Fruit fly (Drosophila melanogaster) whole organism, embryonic: Measurements from ENCODE around the gene Vdup1.

Source experiments
- B-H1 ChIP-seq: fragments of 200-800 bp; sonication (Bioruptor generic); IDR thresholded peaks from 3 replicates; pipeline ENCODE4 v1.3.6; 2022; ENCODE audit warnings: missing biosample characterization, missing genetic modification characterization
- CG10209 ChIP-seq: fragments of 200-800 bp; sonication (Bioruptor generic); optimal IDR thresholded peaks from 3 replicates; lab custom pipeline; 2017; ENCODE audit warnings: missing biosample characterization, mild to moderate bottlenecking, missing genetic modification characterization, missing genetic modification reagents
- CG10959 ChIP-seq: fragments of 200-800 bp; sonication (Bioruptor generic); IDR thresholded peaks from 2 replicates; pipeline ENCODE4 v1.3.6; 2022; ENCODE audit warnings: missing biosample characterization, missing genetic modification characterization
- CG12155 ChIP-seq: fragments of 200-800 bp; sonication (Bioruptor generic); optimal IDR thresholded peaks from 3 replicates; lab custom pipeline; 2016; ENCODE audit warnings: missing biosample characterization, missing genetic modification characterization
- CG13123 ChIP-seq: fragments of 200-800 bp; sonication (Bioruptor generic); optimal IDR thresholded peaks from 2 replicates; lab custom pipeline; 2016; ENCODE audit warnings: missing biosample characterization, missing genetic modification characterization
- CG13424 ChIP-seq: fragments of 200-800 bp; sonication (Bioruptor generic); optimal IDR thresholded peaks from 2 replicates; lab custom pipeline; 2019; ENCODE audit warnings: missing biosample characterization, mild to moderate bottlenecking, missing genetic modification characterization, moderate library complexity
- CG15479 ChIP-seq: fragments of 200-800 bp; sonication (Bioruptor generic); optimal IDR thresholded peaks from 3 replicates; lab custom pipeline; 2019; ENCODE audit warnings: missing biosample characterization, mild to moderate bottlenecking, missing genetic modification characterization, moderate library complexity
- CG15696 ChIP-seq: fragments of 200-800 bp; sonication (Bioruptor generic); optimal IDR thresholded peaks from 2 replicates; lab custom pipeline; 2019; ENCODE audit warnings: missing biosample characterization, mild to moderate bottlenecking, missing genetic modification characterization, moderate library complexity
- CG1602 ChIP-seq: fragments of 200-800 bp; sonication (Bioruptor generic); optimal IDR thresholded peaks from 3 replicates; lab custom pipeline; 2016; ENCODE audit warnings: missing biosample characterization, missing genetic modification characterization
- CG17328 ChIP-seq: fragments of 200-800 bp; sonication (Bioruptor generic); IDR thresholded peaks from 2 replicates; pipeline ENCODE4 v1.3.6; 2022; ENCODE audit warnings: missing biosample characterization, missing genetic modification characterization
- CG2129 ChIP-seq: fragments of 200-800 bp; sonication (Bioruptor generic); IDR thresholded peaks from 2 replicates; pipeline ENCODE4 v1.3.6; 2022; ENCODE audit warnings: missing biosample characterization, missing genetic modification characterization; ENCODE audit not compliant: partially characterized antibody
- CG31224 ChIP-seq: fragments of 200-800 bp; sonication (Bioruptor generic); IDR thresholded peaks from 2 replicates; pipeline ENCODE4 v1.3.6; 2022; ENCODE audit warnings: missing biosample characterization, missing genetic modification characterization
- CG31365 ChIP-seq: fragments of 200-800 bp; sonication (Bioruptor generic); optimal IDR thresholded peaks from 2 replicates; lab custom pipeline; 2018; ENCODE audit warnings: missing biosample characterization, mild to moderate bottlenecking, missing genetic modification characterization
- CG3163 ChIP-seq: fragments of 200-800 bp; sonication (Bioruptor generic); optimal IDR thresholded peaks from 3 replicates; lab custom pipeline; 2016; ENCODE audit warnings: missing biosample characterization, missing genetic modification characterization
- CG3407 ChIP-seq: fragments of 200-800 bp; sonication (Bioruptor generic); optimal IDR thresholded peaks from 2 replicates; lab custom pipeline; 2018; ENCODE audit warnings: missing biosample characterization, mild to moderate bottlenecking, missing genetic modification characterization
- CG6175 ChIP-seq: fragments of 200-800 bp; sonication (Bioruptor generic); IDR thresholded peaks from 3 replicates; pipeline ENCODE4 v1.3.6; 2022; ENCODE audit warnings: missing biosample characterization, missing genetic modification characterization
- CG6654 ChIP-seq: fragments of 200-800 bp; sonication (Bioruptor generic); optimal IDR thresholded peaks from 2 replicates; lab custom pipeline; 2017; ENCODE audit warnings: missing biosample characterization, mild to moderate bottlenecking, missing genetic modification characterization
- CG7357 ChIP-seq: fragments of 200-800 bp; sonication (Bioruptor generic); IDR thresholded peaks from 3 replicates; pipeline ENCODE4 v1.3.6; 2022; ENCODE audit warnings: missing biosample characterization, missing genetic modification characterization
- CG8944 ChIP-seq: fragments of 200-800 bp; sonication (Bioruptor generic); optimal IDR thresholded peaks from 3 replicates; lab custom pipeline; 2016; ENCODE audit warnings: missing biosample characterization, missing genetic modification characterization
- CG9932 ChIP-seq: fragments of 200-800 bp; sonication (Bioruptor generic); IDR thresholded peaks from 2 replicates; pipeline ENCODE4 v1.3.6; 2022; ENCODE audit warnings: missing biosample characterization, missing genetic modification characterization
- Camta ChIP-seq: fragments of 200-800 bp; sonication (Bioruptor generic); optimal IDR thresholded peaks from 2 replicates; lab custom pipeline; 2016; ENCODE audit warnings: missing biosample characterization, missing genetic modification characterization
- CoRest ChIP-seq: fragments of 200-800 bp; sonication (Bioruptor generic); optimal IDR thresholded peaks from 3 replicates; lab custom pipeline; 2018; ENCODE audit warnings: missing biosample characterization, mild to moderate bottlenecking, missing genetic modification characterization, moderate library complexity
- Doc3 ChIP-seq: fragments of 200-800 bp; sonication (Bioruptor generic); IDR thresholded peaks from 3 replicates; pipeline ENCODE4 v1.3.6; 2022; ENCODE audit warnings: missing biosample characterization, missing genetic modification characterization; ENCODE audit not compliant: partially characterized antibody
- E2f2 ChIP-seq: fragments of 200-800 bp; sonication (Bioruptor generic); IDR thresholded peaks from 2 replicates; pipeline ENCODE4 v1.3.6; 2022; ENCODE audit warnings: missing biosample characterization, missing genetic modification characterization
- H2.0 ChIP-seq: fragments of 200-800 bp; sonication (Bioruptor generic); IDR thresholded peaks from 2 replicates; pipeline ENCODE4 v1.3.6; 2022; ENCODE audit warnings: missing biosample characterization, missing genetic modification characterization
- Lpt ChIP-seq: fragments of >200 bp; optimal IDR thresholded peaks from 2 replicates; lab custom pipeline; 2018; ENCODE audit warnings: missing biosample characterization, missing genetic modification characterization
- Med ChIP-seq: fragments of 200-800 bp; sonication (Bioruptor generic); peaks from one replicate; lab custom pipeline; 2016; ENCODE audit warnings: missing biosample characterization, missing genetic modification characterization, mild to moderate bottlenecking, inconsistent platforms, moderate library complexity
- NFAT ChIP-seq: fragments of 200-800 bp; sonication (Bioruptor generic); IDR thresholded peaks from 2 replicates; pipeline ENCODE4 v1.3.6; 2022; ENCODE audit warnings: missing biosample characterization, missing genetic modification characterization
- Poxn ChIP-seq: fragments of 200-800 bp; sonication (Bioruptor generic); IDR thresholded peaks from 2 replicates; pipeline ENCODE4 v1.3.6; 2022; ENCODE audit warnings: missing biosample characterization, missing genetic modification characterization
- YL-1 ChIP-seq: fragments of 200-800 bp; sonication (Bioruptor generic); optimal IDR thresholded peaks from 3 replicates; lab custom pipeline; 2017; ENCODE audit warnings: missing biosample characterization, mild to moderate bottlenecking, missing genetic modification characterization
- amos ChIP-seq: fragments of 200-800 bp; sonication (Bioruptor generic); IDR thresholded peaks from 2 replicates; pipeline ENCODE4 v1.3.6; 2022; ENCODE audit warnings: missing biosample characterization, missing genetic modification characterization; ENCODE audit not compliant: partially characterized antibody
- br ChIP-seq: fragments of >200 bp; optimal IDR thresholded peaks from 2 replicates; lab custom pipeline; 2017
- cato ChIP-seq: fragments of 200-800 bp; sonication (Bioruptor generic); optimal IDR thresholded peaks from 2 replicates; lab custom pipeline; 2016; ENCODE audit warnings: missing biosample characterization, missing genetic modification characterization, borderline replicate concordance
- crp ChIP-seq, 2 experiments: fragments of 200-800 bp; sonication (Bioruptor generic); optimal IDR thresholded peaks; 2 replicates in 1 of 2; 3 replicates in 1 of 2; lab custom pipeline; 2017; ENCODE audit warnings: missing biosample characterization in 2 of 2, missing genetic modification characterization in 2 of 2, mild to moderate bottlenecking in 1 of 2, moderate library complexity in 1 of 2
- da ChIP-seq: fragments of 200-800 bp; sonication (Bioruptor generic); optimal IDR thresholded peaks from 2 replicates; lab custom pipeline; 2016; ENCODE audit warnings: missing biosample characterization, missing genetic modification characterization
- danr ChIP-seq: fragments of 200-800 bp; sonication (Bioruptor generic); IDR thresholded peaks from 2 replicates; pipeline ENCODE4 v1.3.6; 2022; ENCODE audit warnings: missing biosample characterization, missing genetic modification characterization
- emc ChIP-seq: fragments of 200-800 bp; sonication (Bioruptor generic); optimal IDR thresholded peaks from 2 replicates; lab custom pipeline; 2016; ENCODE audit warnings: missing biosample characterization, missing genetic modification characterization
- ems ChIP-seq: fragments of 200-800 bp; sonication (Bioruptor generic); optimal IDR thresholded peaks from 3 replicates; lab custom pipeline; 2016; ENCODE audit warnings: missing biosample characterization, missing genetic modification characterization
- en ChIP-seq: fragments of 200-800 bp; sonication (Bioruptor generic); optimal IDR thresholded peaks from 2 replicates; lab custom pipeline; 2016; ENCODE audit warnings: missing biosample characterization, missing genetic modification characterization
- fd3F ChIP-seq: fragments of 200-800 bp; sonication (Bioruptor generic); optimal IDR thresholded peaks from 2 replicates; lab custom pipeline; 2018; ENCODE audit warnings: missing biosample characterization, mild to moderate bottlenecking, missing genetic modification characterization, moderate library complexity
- fd64A ChIP-seq: fragments of 200-800 bp; sonication (Bioruptor generic); optimal IDR thresholded peaks from 3 replicates; lab custom pipeline; 2018; ENCODE audit warnings: missing biosample characterization, mild to moderate bottlenecking, missing genetic modification characterization
- ham ChIP-seq: fragments of 200-800 bp; sonication (Bioruptor generic); IDR thresholded peaks from 2 replicates; pipeline ENCODE4 v1.3.6; 2022; ENCODE audit warnings: missing biosample characterization, missing genetic modification characterization
- jing ChIP-seq: fragments of 200-800 bp; sonication (Bioruptor generic); optimal IDR thresholded peaks from 2 replicates; lab custom pipeline; 2018; ENCODE audit warnings: missing biosample characterization, mild to moderate bottlenecking, missing genetic modification characterization
- klu ChIP-seq: fragments of 200-800 bp; sonication (Bioruptor generic); IDR thresholded peaks from 2 replicates; pipeline ENCODE4 v1.3.6; 2022; ENCODE audit warnings: missing biosample characterization, missing genetic modification characterization
- lmd ChIP-seq: fragments of 200-800 bp; sonication (Bioruptor generic); IDR thresholded peaks from 2 replicates; pipeline ENCODE4 v1.3.6; 2022; ENCODE audit warnings: missing biosample characterization, missing genetic modification characterization
- mam ChIP-seq: fragments of 200-800 bp; sonication (Bioruptor generic); optimal IDR thresholded peaks from 3 replicates; lab custom pipeline; 2016; ENCODE audit warnings: missing biosample characterization, missing genetic modification characterization
- pita ChIP-seq: fragments of 200-800 bp; sonication (Bioruptor generic); optimal IDR thresholded peaks from 2 replicates; lab custom pipeline; 2017; ENCODE audit warnings: missing biosample characterization, mild to moderate bottlenecking, missing genetic modification characterization
- tap ChIP-seq: fragments of 200-800 bp; optimal IDR thresholded peaks from 3 replicates; lab custom pipeline; 2019; ENCODE audit warnings: missing biosample characterization, mild to moderate bottlenecking, missing genetic modification characterization, moderate library complexity
- tx ChIP-seq: fragments of 200-800 bp; sonication (Bioruptor generic); optimal IDR thresholded peaks from 2 replicates; lab custom pipeline; 2016; ENCODE audit warnings: missing biosample characterization, missing genetic modification characterization
- wek ChIP-seq: fragments of 200-800 bp; sonication (Bioruptor generic); optimal IDR thresholded peaks from 3 replicates; lab custom pipeline; 2018; ENCODE audit warnings: missing biosample characterization, mild to moderate bottlenecking, missing genetic modification characterization, moderate library complexity
- zfh1 ChIP-seq: fragments of 200-800 bp; sonication (Bioruptor generic); IDR thresholded peaks from 3 replicates; pipeline ENCODE4 v1.3.6; 2022; ENCODE audit warnings: missing biosample characterization, missing genetic modification characterization

The Vdup1 gene

DNA sequence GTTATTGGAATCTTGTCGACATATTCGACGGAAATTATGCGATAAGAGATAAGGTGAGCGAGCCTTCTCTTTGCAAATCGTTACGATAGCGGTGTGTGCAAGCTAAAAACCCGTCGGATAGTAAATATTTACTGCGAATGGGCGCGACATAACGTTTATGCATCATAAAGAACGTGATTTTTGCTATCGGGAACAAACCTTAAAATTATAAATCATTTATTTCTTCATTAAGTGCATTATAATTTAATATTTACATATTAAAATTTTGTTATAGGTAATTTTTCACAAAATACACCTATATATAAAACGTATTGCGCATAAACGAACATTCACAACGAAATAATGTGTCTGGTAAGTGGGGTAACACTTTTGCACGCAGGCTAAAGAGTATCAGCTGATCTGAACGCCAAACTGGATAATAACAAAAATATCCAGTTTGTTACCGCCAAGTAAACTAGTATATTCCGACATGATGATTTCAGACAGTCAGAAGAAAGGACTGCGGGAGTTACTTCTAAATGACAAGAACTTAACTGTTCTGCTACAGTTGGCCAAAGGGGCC lies 27.0 kb upstream of the Vdup1 start, which contains the start of the genes Gk1 and CG13876 (continued):
- TF ChIP-seq klu (GFP tag; lab: Robert Waterston, UW) (peak; percentile 83; the same call in 1 of the 2 replicates), mam (GFP tag; lab: Kevin White, UChicago) (peak; percentile 47), fd64A (GFP tag; lab: Kevin White, UChicago) (peak; percentile 87), danr (GFP tag; lab: Robert Waterston, UW) (peak; percentile 60; the same call in 1 of the 2 replicates), Lpt (no peak), br (lab: Kevin White, UChicago) (no peak), ham (GFP tag; lab: Robert Waterston, UW) (peak; percentile 71; the same call in 1 of the 2 replicates), CG15696 (tag; lab: Kevin White, UChicago) (peak; percentile 95), en (no peak), crp (GFP tag; optimal IDR thresholded peaks at IDR 0.05; lab: Kevin White, UChicago) (peak; percentile 33 to 88), CG6175 (GFP tag; lab: Robert Waterston, UW) (peak; percentile 85), emc (GFP tag; lab: Kevin White, UChicago) (peak; percentile 19), Med (GFP tag; lab: Kevin White, UChicago) (peak; percentile 92), CG7357 (GFP tag; lab: Robert Waterston, UW) (peak; percentile 76), CG10959 (GFP tag; lab: Robert Waterston, UW) (peak; percentile 81), Doc3 (no peak), lmd (GFP tag; lab: Robert Waterston, UW) (peak; percentile 89), CG1602 (GFP tag; lab: Kevin White, UChicago) (peak; percentile 91), cato (peak; percentile 78), ems (GFP tag; lab: Kevin White, UChicago) (peak; percentile 72), YL-1 (GFP tag; lab: Kevin White, UChicago) (peak; percentile 91), CG3407 (peak; percentile 87), jing (no peak), da (GFP tag; lab: Kevin White, UChicago) (no peak), E2f2 (GFP tag; lab: Robert Waterston, UW) (peak; percentile 77), CG9932 (GFP tag; lab: Robert Waterston, UW) (peak; percentile 91), pita (no peak), fd3F (peak; percentile 93), CG13424 (tag; lab: Kevin White, UChicago) (peak; percentile 98), Poxn (peak; percentile 64; the same call in 1 of the 2 replicates), CG8944 (peak; percentile 17), CG2129 (GFP tag; lab: Robert Waterston, UW) (no peak), CG12155 (GFP tag; lab: Kevin White, UChicago) (peak; percentile 92), CG31224 (GFP tag; lab: Robert Waterston, UW) (peak; percentile 88), CG13123 (peak; percentile 86), CG3163 (GFP tag; lab: Kevin White, UChicago) (no peak), tx (GFP tag; lab: Kevin White, UChicago) (no peak), wek (GFP tag; lab: Kevin White, UChicago) (peak; percentile 51), CG10209 (GFP tag; lab: Kevin White, UChicago) (peak; percentile 95), CG15479 (GFP tag; lab: Kevin White, UChicago) (peak; percentile 82), amos (no peak), Camta (GFP tag; lab: Kevin White, UChicago) (peak; percentile 44), CG17328 (peak; percentile 96), H2.0 (GFP tag; lab: Robert Waterston, UW) (peak; percentile 93), NFAT (GFP tag; lab: Robert Waterston, UW) (peak; percentile 79), tap (tag; lab: Kevin White, UChicago) (peak; percentile 97), CG6654 (peak; percentile 66), B-H1 (peak; percentile 87), CG31365 (tag; lab: Kevin White, UChicago) (peak; percentile 77), CoRest (tag; lab: Kevin White, UChicago) (peak; percentile 97), zfh1 (GFP tag; lab: Robert Waterston, UW) (peak; percentile 96)
